Worm (Caenorhabditis elegans) whole organism, L3 larva: ENCODE results near the gene Y62H9A.11.

Experiments
- ama-1 ChIP-seq: fragments of 150-350 bp; optimal IDR thresholded peaks from 2 replicates; lab custom pipeline; 2018
- fos-1 ChIP-seq: fragments of 150-350 bp; optimal IDR thresholded peaks from 2 replicates; lab custom pipeline; 2014; ENCODE audit warnings: missing biosample characterization, missing genetic modification characterization
- nhr-11 ChIP-seq: fragments of 150-350 bp; optimal IDR thresholded peaks from 2 replicates; lab custom pipeline; 2014; ENCODE audit warnings: missing biosample characterization, missing genetic modification characterization
- nhr-23 ChIP-seq: fragments of 150-350 bp; optimal IDR thresholded peaks from 2 replicates; lab custom pipeline; 2014; ENCODE audit warnings: missing biosample characterization, missing genetic modification reagents, missing genetic modification characterization
- nhr-237 ChIP-seq: fragments of 150-350 bp; optimal IDR thresholded peaks from 2 replicates; lab custom pipeline; 2014; ENCODE audit warnings: missing biosample characterization, missing genetic modification characterization
- pha-4 ChIP-seq: fragments of 150-350 bp; optimal IDR thresholded peaks from 2 replicates; lab custom pipeline; 2014; ENCODE audit warnings: missing biosample characterization, missing genetic modification reagents, missing genetic modification characterization
- unc-39 ChIP-seq: sonication (generic microtip); optimal IDR thresholded peaks from 4 replicates; lab custom pipeline; 2017; ENCODE audit warnings: missing biosample characterization, missing genetic modification characterization
- unc-62 ChIP-seq: fragments of 150-350 bp; sonication (generic microtip); optimal IDR thresholded peaks from 4 replicates; lab custom pipeline; 2014; ENCODE audit warnings: missing biosample characterization, missing genetic modification reagents, missing genetic modification characterization

DNA sequence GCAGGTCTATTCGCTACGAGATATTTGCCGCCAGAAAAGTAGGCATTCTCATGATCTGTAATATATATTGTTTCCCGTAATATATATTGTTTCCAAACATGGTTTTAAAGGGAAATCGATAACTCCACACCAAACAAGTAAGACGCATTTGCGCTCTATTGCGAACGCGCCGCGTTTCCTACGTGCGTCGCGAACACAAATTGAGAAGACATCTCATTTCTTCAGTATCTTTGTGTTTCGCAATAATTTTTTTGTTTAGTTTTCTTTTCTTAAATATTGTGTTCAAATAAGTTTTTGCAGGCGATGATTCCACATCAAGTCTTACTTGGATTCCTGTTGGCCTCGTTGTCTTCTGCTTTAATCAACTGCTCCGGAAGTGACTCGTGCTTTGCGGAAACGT is 42.1 kb downstream of the Y62H9A.11 start, which contains the start of gene F54F7.6:
- TF ChIP-seq fos-1 (tag; lab: Kevin White, UChicago) (no peak), unc-62 (no peak), nhr-237 (tag; lab: Kevin White, UChicago) (no peak), ama-1 (lab: Kevin White, UChicago) (no peak), unc-39 (tag; lab: Kevin White, UChicago) (no peak), nhr-23 (tag; lab: Kevin White, UChicago) (no peak), pha-4 (tag; lab: Kevin White, UChicago) (no peak), nhr-11 (tag; lab: Kevin White, UChicago) (no peak)
